Fruit fly (Drosophila melanogaster) Kc167 (cell line): ENCODE data around the gene mTor.

ENCODE experiments used
- Myc ChIP-seq: fragments of >200 bp; optimal IDR thresholded peaks from 2 replicates; lab custom pipeline; 2017; ENCODE audit warnings: missing external identifiers
- Sin3A ChIP-seq: fragments of >200 bp; optimal IDR thresholded peaks from 2 replicates; lab custom pipeline; 2018; ENCODE audit warnings: missing external identifiers
- h ChIP-seq: fragments of >200 bp; optimal IDR thresholded peaks from 3 replicates; lab custom pipeline; 2018; ENCODE audit warnings: missing external identifiers
- insv ChIP-seq: fragments of >200 bp; optimal IDR thresholded peaks from 3 replicates; lab custom pipeline; 2018; ENCODE audit warnings: missing external identifiers
- psq ChIP-seq: fragments of >200 bp; optimal IDR thresholded peaks from 2 replicates; lab custom pipeline; 2017; ENCODE audit warnings: missing external identifiers
- ttk ChIP-seq: sonication (Bioruptor generic); optimal IDR thresholded peaks from 2 replicates; lab custom pipeline; 2017; ENCODE audit warnings: missing external identifiers

dm6 chr2L:13018992-13019484 is 14.8 kb downstream of the mTor start, which contains the start of gene Ube4B:
- no peak for TF ChIP-seq Sin3A (lab: Kevin White, UChicago)
- TF ChIP-seq psq: no peak
- TF ChIP-seq h (lab: Kevin White, UChicago): no peak
- TF ChIP-seq Myc (lab: Kevin White, UChicago): no peak
- TF ChIP-seq ttk (lab: Kevin White, UChicago): no peak
- TF ChIP-seq insv (lab: Kevin White, UChicago): no peak
